Fruit fly (Drosophila melanogaster) whole organism, adult: ENCODE data around the gene sbm.

Experiments used
- CG14711 ChIP-seq: fragments of 200-800 bp; sonication (Bioruptor generic); optimal IDR thresholded peaks from 2 replicates; lab custom pipeline; 2018; ENCODE audit warnings: missing biosample characterization, mild to moderate bottlenecking, missing genetic modification characterization, moderate library complexity
- CG33017 ChIP-seq: fragments of 200-800 bp; sonication (Bioruptor generic); optimal IDR thresholded peaks from 2 replicates; lab custom pipeline; 2018; ENCODE audit warnings: missing biosample characterization, mild to moderate bottlenecking, missing genetic modification characterization, moderate library complexity
- Clk ChIP-seq: fragments of 200-800 bp; sonication (Bioruptor generic); optimal IDR thresholded peaks from 2 replicates; lab custom pipeline; 2017; ENCODE audit warnings: missing biosample characterization, missing genetic modification characterization
- Crg-1 ChIP-seq: fragments of 200-800 bp; sonication (Bioruptor generic); optimal IDR thresholded peaks from 2 replicates; lab custom pipeline; 2016; ENCODE audit warnings: missing biosample characterization, missing genetic modification characterization
- Hr96 ChIP-seq: fragments of 200-800 bp; sonication (Bioruptor generic); optimal IDR thresholded peaks from 2 replicates; lab custom pipeline; 2016; ENCODE audit warnings: missing biosample characterization, missing genetic modification characterization
- Mnt ChIP-seq: fragments of 200-800 bp; sonication (Bioruptor generic); optimal IDR thresholded peaks from 2 replicates; lab custom pipeline; 2016; ENCODE audit warnings: missing biosample characterization, mild to moderate bottlenecking, missing genetic modification characterization
- bab1 ChIP-seq: fragments of 200-800 bp; sonication (Bioruptor generic); optimal IDR thresholded peaks from 3 replicates; lab custom pipeline; 2019; ENCODE audit warnings: missing biosample characterization, mild to moderate bottlenecking, missing genetic modification characterization, moderate library complexity
- cic ChIP-seq: fragments of 200-800 bp; sonication (Bioruptor generic); optimal IDR thresholded peaks from 2 replicates; lab custom pipeline; 2017; ENCODE audit warnings: missing biosample characterization, mild to moderate bottlenecking, missing genetic modification characterization, moderate library complexity
- cnc ChIP-seq, 2 experiments: fragments of >200 bp; optimal IDR thresholded peaks; 2 replicates each; lab custom pipeline; 2017
- toe ChIP-seq: fragments of 200-800 bp; sonication (Bioruptor generic); optimal IDR thresholded peaks from 2 replicates; lab custom pipeline; 2016; ENCODE audit warnings: missing biosample characterization, missing genetic modification characterization

dm6 chrX:14580359-14580961 is 21.9 kb downstream of the sbm start, which contains the start of gene CG14414:
- TF ChIP-seq CG33017 (tag; lab: Kevin White, UChicago) (no peak), cnc (optimal IDR thresholded peaks at IDR 0.05; lab: Kevin White, UChicago) (no peak), toe (no peak), cic (no peak), Hr96 (GFP tag; lab: Kevin White, UChicago) (no peak), Clk (GFP tag; lab: Kevin White, UChicago) (no peak), bab1 (no peak), Crg-1 (no peak), CG14711 (no peak), Mnt (no peak)
